Worm (Caenorhabditis elegans) whole organism, L2 larva: ENCODE results near the gene nhr-208.
A peak's percentile ranks its signal among the peaks of the same experiment; 100 is the strongest.

ENCODE experiments used
- C34F6.9 ChIP-seq: fragments of 150-350 bp; optimal IDR thresholded peaks from 2 replicates; lab custom pipeline; 2014; ENCODE audit warnings: missing biosample characterization, missing genetic modification characterization
- F13H6.1 ChIP-seq: sonication (generic microtip); optimal IDR thresholded peaks from 2 replicates; lab custom pipeline; 2016; ENCODE audit warnings: missing genetic modification characterization, missing compliant biosample characterization
- R02D3.7 ChIP-seq: fragments of 150-350 bp; optimal IDR thresholded peaks from 2 replicates; lab custom pipeline; 2014; ENCODE audit warnings: missing biosample characterization, missing genetic modification characterization
- Y55F3AM.14 ChIP-seq: fragments of 200-800 bp; sonication (Bioruptor generic); optimal IDR thresholded peaks from 2 replicates; lab custom pipeline; 2018; ENCODE audit warnings: mild to moderate bottlenecking, missing genetic modification characterization, missing compliant biosample characterization
- ZK546.5 ChIP-seq: sonication (generic microtip); optimal IDR thresholded peaks from 2 replicates; lab custom pipeline; 2017; ENCODE audit warnings: missing biosample characterization, missing genetic modification characterization
- alr-1 ChIP-seq: fragments of 150-350 bp; optimal IDR thresholded peaks from 2 replicates; lab custom pipeline; 2014; ENCODE audit warnings: missing biosample characterization, missing genetic modification characterization
- aly-2 ChIP-seq: fragments of 150-350 bp; optimal IDR thresholded peaks from 2 replicates; lab custom pipeline; 2014; ENCODE audit warnings: missing biosample characterization, missing genetic modification characterization
- ama-1 ChIP-seq: fragments of 150-350 bp; optimal IDR thresholded peaks from 2 replicates; lab custom pipeline; 2018; ENCODE audit warnings: inconsistent platforms
- blmp-1 ChIP-seq: sonication (generic microtip); optimal IDR thresholded peaks from 2 replicates; lab custom pipeline; 2017; ENCODE audit warnings: missing genetic modification characterization, mild to moderate bottlenecking, missing compliant biosample characterization, antibody characterized with exemption, moderate library complexity; ENCODE audit not compliant: insufficient read depth
- ceh-16 ChIP-seq: fragments of 150-350 bp; optimal IDR thresholded peaks from 2 replicates; lab custom pipeline; 2014; ENCODE audit warnings: missing biosample characterization, missing genetic modification characterization
- ceh-82 ChIP-seq: fragments of 150-350 bp; optimal IDR thresholded peaks from 2 replicates; lab custom pipeline; 2014; ENCODE audit warnings: missing biosample characterization, missing genetic modification characterization
- crh-2 ChIP-seq: sonication (generic microtip); optimal IDR thresholded peaks from 2 replicates; lab custom pipeline; 2017; ENCODE audit warnings: missing biosample characterization, missing genetic modification characterization
- dmd-4 ChIP-seq: sonication (generic microtip); optimal IDR thresholded peaks from 2 replicates; lab custom pipeline; 2017; ENCODE audit warnings: missing biosample characterization, missing genetic modification characterization
- egl-27 ChIP-seq: sonication (generic microtip); optimal IDR thresholded peaks from 3 replicates; lab custom pipeline; 2017; ENCODE audit warnings: missing biosample characterization, missing genetic modification reagents, missing genetic modification characterization
- elt-1 ChIP-seq: fragments of 150-350 bp; optimal IDR thresholded peaks from 2 replicates; lab custom pipeline; 2014; ENCODE audit warnings: missing biosample characterization, missing genetic modification characterization
- fos-1 ChIP-seq: fragments of 150-350 bp; optimal IDR thresholded peaks from 2 replicates; lab custom pipeline; 2014; ENCODE audit warnings: missing biosample characterization, missing genetic modification characterization
- gmeb-1 ChIP-seq: fragments of 150-350 bp; optimal IDR thresholded peaks from 2 replicates; lab custom pipeline; 2014; ENCODE audit warnings: missing biosample characterization, missing genetic modification characterization
- lin-11 ChIP-seq: fragments of 150-350 bp; sonication (generic microtip); optimal IDR thresholded peaks from 2 replicates; lab custom pipeline; 2014; ENCODE audit warnings: missing biosample characterization, missing genetic modification characterization, inconsistent platforms, mixed read lengths
- lin-13 ChIP-seq: fragments of 150-350 bp; optimal IDR thresholded peaks from 2 replicates; lab custom pipeline; 2014; ENCODE audit warnings: missing biosample characterization, missing genetic modification reagents, missing genetic modification characterization
- lin-39 ChIP-seq: fragments of 150-350 bp; optimal IDR thresholded peaks from 2 replicates; lab custom pipeline; 2014; ENCODE audit warnings: missing biosample characterization, missing genetic modification reagents, missing genetic modification characterization
- mab-5 ChIP-seq: fragments of 150-350 bp; optimal IDR thresholded peaks from 2 replicates; lab custom pipeline; 2014; ENCODE audit warnings: missing biosample characterization, missing genetic modification characterization
- mbf-1 ChIP-seq: sonication (generic microtip); optimal IDR thresholded peaks from 2 replicates; lab custom pipeline; 2017; ENCODE audit warnings: missing biosample characterization, missing genetic modification characterization
- mdl-1 ChIP-seq, 2 experiments: fragments of 150-350 bp in 1 of 2; sonication (generic microtip) in 1 of 2; optimal IDR thresholded peaks; 2 replicates each; lab custom pipeline; 2017; ENCODE audit warnings: missing biosample characterization in 2 of 2, missing genetic modification characterization in 2 of 2
- nhr-10 ChIP-seq: sonication (generic microtip); optimal IDR thresholded peaks from 2 replicates; lab custom pipeline; 2017; ENCODE audit warnings: missing biosample characterization, missing genetic modification characterization
- nhr-11 ChIP-seq: fragments of 150-350 bp; optimal IDR thresholded peaks from 2 replicates; lab custom pipeline; 2014; ENCODE audit warnings: missing biosample characterization, missing genetic modification characterization
- nhr-12 ChIP-seq: fragments of 150-350 bp; optimal IDR thresholded peaks from 2 replicates; lab custom pipeline; 2014; ENCODE audit warnings: missing biosample characterization, missing genetic modification characterization
- nhr-21 ChIP-seq: fragments of 150-350 bp; optimal IDR thresholded peaks from 2 replicates; lab custom pipeline; 2014; ENCODE audit warnings: missing biosample characterization, missing genetic modification characterization
- nhr-23 ChIP-seq: fragments of 150-350 bp; optimal IDR thresholded peaks from 2 replicates; lab custom pipeline; 2014; ENCODE audit warnings: missing biosample characterization, missing genetic modification reagents, missing genetic modification characterization
- nhr-237 ChIP-seq: fragments of 150-350 bp; optimal IDR thresholded peaks from 2 replicates; lab custom pipeline; 2014; ENCODE audit warnings: missing biosample characterization, missing genetic modification characterization
- nhr-25 ChIP-seq: fragments of 150-350 bp; sonication (generic microtip); optimal IDR thresholded peaks from 3 replicates; lab custom pipeline; 2014; ENCODE audit warnings: missing biosample characterization, missing genetic modification characterization
- nhr-6 ChIP-seq: fragments of 150-350 bp; optimal IDR thresholded peaks from 2 replicates; lab custom pipeline; 2014; ENCODE audit warnings: missing biosample characterization, missing genetic modification characterization
- nhr-77 ChIP-seq: fragments of 150-350 bp; optimal IDR thresholded peaks from 2 replicates; lab custom pipeline; 2014; ENCODE audit warnings: missing biosample characterization, missing genetic modification characterization
- peb-1 ChIP-seq: fragments of 150-350 bp; optimal IDR thresholded peaks from 2 replicates; lab custom pipeline; 2014; ENCODE audit warnings: missing biosample characterization, missing genetic modification characterization
- sem-4 ChIP-seq: fragments of 150-350 bp; optimal IDR thresholded peaks from 2 replicates; lab custom pipeline; 2014; ENCODE audit warnings: missing biosample characterization, missing genetic modification reagents, missing genetic modification characterization
- skn-1 ChIP-seq: sonication (generic microtip); optimal IDR thresholded peaks from 2 replicates; lab custom pipeline; 2017; ENCODE audit warnings: missing biosample characterization, missing genetic modification characterization
- sma-9 ChIP-seq, 2 experiments: fragments of 150-350 bp in 1 of 2; sonication (generic microtip) in 1 of 2; optimal IDR thresholded peaks; 2 replicates each; lab custom pipeline; 2014 to 2016; ENCODE audit warnings: missing genetic modification characterization in 2 of 2, mild to moderate bottlenecking in 1 of 2, missing biosample characterization in 1 of 2, missing compliant biosample characterization in 1 of 2, missing genetic modification reagents in 1 of 2, moderate library complexity in 1 of 2
- snpc-4 ChIP-seq: fragments of 150-350 bp; optimal IDR thresholded peaks from 2 replicates; lab custom pipeline; 2014; ENCODE audit warnings: missing biosample characterization, missing genetic modification characterization
- unc-39 ChIP-seq: fragments of 150-350 bp; optimal IDR thresholded peaks from 2 replicates; lab custom pipeline; 2014; ENCODE audit warnings: missing biosample characterization, missing genetic modification characterization
- unc-55 ChIP-seq: fragments of 150-350 bp; sonication (generic microtip); optimal IDR thresholded peaks from 3 replicates; lab custom pipeline; 2014; ENCODE audit warnings: missing biosample characterization, missing genetic modification reagents, missing genetic modification characterization
- unc-62 ChIP-seq: fragments of 150-350 bp; optimal IDR thresholded peaks from 2 replicates; lab custom pipeline; 2014; ENCODE audit warnings: missing biosample characterization, missing genetic modification reagents, missing genetic modification characterization
- zag-1 ChIP-seq: fragments of 150-350 bp; optimal IDR thresholded peaks from 2 replicates; lab custom pipeline; 2014; ENCODE audit warnings: missing biosample characterization, missing genetic modification characterization
- ztf-1 ChIP-seq: fragments of 200-800 bp; sonication (Bioruptor generic); conservative IDR thresholded peaks from 2 replicates; pipeline ENCODE4 v1.3.6; 2022; ENCODE audit warnings: missing genetic modification characterization, missing compliant biosample characterization
- ztf-11 ChIP-seq: sonication (generic microtip); optimal IDR thresholded peaks from 2 replicates; lab custom pipeline; 2017; ENCODE audit warnings: missing biosample characterization, missing genetic modification characterization
- ztf-4 ChIP-seq: fragments of 150-350 bp; optimal IDR thresholded peaks from 2 replicates; lab custom pipeline; 2014; ENCODE audit warnings: missing biosample characterization, missing genetic modification characterization

The nhr-208 gene

ce11 chrV:12085867-12086634 lies 8.1 kb upstream of the nhr-208 start:
- TF ChIP-seq dmd-4 (no peak), fos-1 (tag; lab: Kevin White, UChicago) (peak; percentile 16), ZK546.5 (tag; lab: Kevin White, UChicago) (no peak), elt-1 (no peak)
- TF ChIP-seq, all 48 proteins: peak for 1

- TF ChIP-seq lin-13 (GFP tag; lab: Kevin White, UChicago) (no peak), alr-1 (tag; lab: Kevin White, UChicago) (no peak), nhr-237 (tag; lab: Kevin White, UChicago) (no peak), peb-1 (tag; lab: Kevin White, UChicago) (no peak), C34F6.9 (tag; lab: Kevin White, UChicago) (no peak), dmd-4 (no peak), nhr-77 (no peak), lin-39 (tag; lab: Kevin White, UChicago) (no peak), Y55F3AM.14 (GFP tag; lab: Kevin White, UChicago) (no peak), nhr-10 (tag; lab: Kevin White, UChicago) (no peak), ztf-11 (no peak), ama-1 (lab: Kevin White, UChicago) (no peak), ceh-16 (tag; lab: Kevin White, UChicago) (no peak), unc-39 (no peak), blmp-1 (tag; lab: Kevin White, UChicago) (no peak)
These were observed 7.2 kb upstream of the nhr-208 start, which contains the start of gene gana-1 for ce11 chrV:12086934-12087333. gana-1 (plus strand) TSS chrV:12087234.

ce11 chrV:12088773-12089172 lies 5.3 kb upstream of the nhr-208 start, which contains the start of gene R07B7.12:
R07B7.12 (plus strand) TSS chrV:12089073.
- no peak for TF ChIP-seq sem-4 (tag; lab: Kevin White, UChicago)
- no peak for TF ChIP-seq nhr-23 (tag; lab: Kevin White, UChicago)
- no peak for TF ChIP-seq ZK546.5 (tag; lab: Kevin White, UChicago)
- no peak for TF ChIP-seq R02D3.7 (tag; lab: Kevin White, UChicago)
- TF ChIP-seq gmeb-1 (tag; lab: Kevin White, UChicago): no peak
- TF ChIP-seq snpc-4 (tag; lab: Kevin White, UChicago): no peak
- no peak for TF ChIP-seq nhr-25
- TF ChIP-seq aly-2 (tag; lab: Kevin White, UChicago): no peak
- no peak for TF ChIP-seq lin-13 (GFP tag; lab: Kevin White, UChicago)
- no peak for TF ChIP-seq ztf-4 (tag; lab: Kevin White, UChicago)
- TF ChIP-seq unc-62 (GFP tag; lab: Kevin White, UChicago): no peak
- no peak for TF ChIP-seq nhr-237 (tag; lab: Kevin White, UChicago)
- no peak for TF ChIP-seq F13H6.1 (tag; lab: Kevin White, UChicago)
- TF ChIP-seq nhr-21: no peak
- TF ChIP-seq unc-39: no peak
- TF ChIP-seq mdl-1 (tag; optimal IDR thresholded peaks at IDR 0.05; lab: Kevin White, UChicago): no peak
- no peak for TF ChIP-seq nhr-12 (tag; lab: Kevin White, UChicago)
- no peak for TF ChIP-seq nhr-6 (tag; lab: Kevin White, UChicago)
- no peak for TF ChIP-seq peb-1 (tag; lab: Kevin White, UChicago)

ce11 chrV:12091759-12092158 lies 2.4 kb upstream of the nhr-208 start, which contains the start of gene nhr-206:
nhr-206 (plus strand) TSS chrV:12092006.
- TF ChIP-seq nhr-25 (peak; percentile 12), nhr-21 (no peak), sem-4 (tag; lab: Kevin White, UChicago) (no peak), mdl-1 (tag; optimal IDR thresholded peaks at IDR 0.05; lab: Kevin White, UChicago) (no peak), egl-27 (tag; lab: Kevin White, UChicago) (no peak), C34F6.9 (tag; lab: Kevin White, UChicago) (no peak), nhr-237 (tag; lab: Kevin White, UChicago) (no peak), fos-1 (tag; lab: Kevin White, UChicago) (peak; percentile 85), ama-1 (lab: Kevin White, UChicago) (no peak), skn-1 (no peak), ceh-16 (tag; lab: Kevin White, UChicago) (no peak), nhr-12 (tag; lab: Kevin White, UChicago) (no peak), lin-11 (tag; lab: Kevin White, UChicago) (no peak), ZK546.5 (tag; lab: Kevin White, UChicago) (no peak), nhr-10 (tag; lab: Kevin White, UChicago) (no peak), unc-55 (GFP tag; lab: Kevin White, UChicago) (no peak), nhr-11 (tag; lab: Kevin White, UChicago) (no peak), mbf-1 (tag; lab: Kevin White, UChicago) (no peak), ztf-1 (no peak), ztf-11 (no peak), ztf-4 (tag; lab: Kevin White, UChicago) (no peak), ceh-82 (tag; lab: Kevin White, UChicago) (no peak), gmeb-1 (tag; lab: Kevin White, UChicago) (no peak), nhr-23 (tag; lab: Kevin White, UChicago) (no peak), crh-2 (tag; lab: Kevin White, UChicago) (peak; percentile 67), sma-9 (GFP tag; optimal IDR thresholded peaks at IDR 0.05; lab: Kevin White, UChicago) (peak; percentile 56), sma-9 (tag; optimal IDR thresholded peaks at IDR 0.05; lab: Kevin White, UChicago) (no peak), nhr-6 (tag; lab: Kevin White, UChicago) (no peak), unc-62 (GFP tag; lab: Kevin White, UChicago) (no peak), zag-1 (tag; lab: Kevin White, UChicago) (no peak), R02D3.7 (tag; lab: Kevin White, UChicago) (no peak), mab-5 (no peak)
